Fruit fly (Drosophila melanogaster): ENCODE data around the gene Cyp316a1.

Gene Cyp316a1

dm6 chr3L:7528380-7529080 lies 36.9 kb downstream of the Cyp316a1 start, which contains the start of gene lqf (continued):
- TF ChIP-seq br (optimal IDR thresholded peaks at IDR 0.05) (no peak), Atf3 (GFP tag; optimal IDR thresholded peaks at IDR 0.05) (no peak), Gsc (GFP tag; IDR thresholded peaks at IDR 0.05) (no peak), slp2 (GFP tag; optimal IDR thresholded peaks at IDR 0.05) (no peak), Ssrp (tag; optimal IDR thresholded peaks at IDR 0.05) (no peak), sens (GFP tag) (no peak), gcm (GFP tag; optimal IDR thresholded peaks at IDR 0.05) (no peak), gem (tag; optimal IDR thresholded peaks at IDR 0.05) (peak; percentile 58), CG18011 (GFP tag; optimal IDR thresholded peaks at IDR 0.05) (no peak), al (GFP tag; IDR thresholded peaks at IDR 0.05) (no peak), pfk (GFP tag; optimal IDR thresholded peaks at IDR 0.05) (no peak), Six4 (GFP tag; optimal IDR thresholded peaks at IDR 0.05) (no peak), CG18262 (tag; optimal IDR thresholded peaks at IDR 0.05) (peak; percentile 43), Xbp1 (GFP tag; optimal IDR thresholded peaks at IDR 0.05) (no peak), CG17385 (GFP tag; optimal IDR thresholded peaks at IDR 0.05) (no peak), CG1602 (GFP tag; optimal IDR thresholded peaks at IDR 0.05) (no peak), CG17361 (GFP tag; IDR thresholded peaks at IDR 0.05) (peak; percentile 69), eve (GFP tag; optimal IDR thresholded peaks at IDR 0.05) (no peak), Awh (GFP tag; IDR thresholded peaks at IDR 0.05) (no peak), crol (GFP tag; IDR thresholded peaks at IDR 0.05) (no peak), CG12236 (GFP tag; optimal IDR thresholded peaks at IDR 0.05) (no peak), mld (GFP tag; IDR thresholded peaks at IDR 0.05; ENCODE audit: partially characterized antibody) (peak; percentile 71; the same call in 2 of the 3 replicates), CG7839 (tag; optimal IDR thresholded peaks at IDR 0.05) (peak; percentile 1), CG2129 (GFP tag; IDR thresholded peaks at IDR 0.05; ENCODE audit: partially characterized antibody) (peak; percentile 66), CG11723 (GFP tag; optimal IDR thresholded peaks at IDR 0.05) (no peak), Doc3 (GFP tag; IDR thresholded peaks at IDR 0.05; ENCODE audit: partially characterized antibody) (peak; percentile 77), abd-A (tag; optimal IDR thresholded peaks at IDR 0.05) (no peak), CG16863 (GFP tag; optimal IDR thresholded peaks at IDR 0.05) (no peak), Gug (GFP tag; IDR thresholded peaks at IDR 0.05) (no peak), tna (GFP tag; IDR thresholded peaks at IDR 0.05; ENCODE audit: partially characterized antibody) (peak; percentile 72), BEAF-32 (GFP tag; optimal IDR thresholded peaks at IDR 0.05) (peak; percentile 92), dmrt99B (tag; optimal IDR thresholded peaks at IDR 0.05) (no peak), unpg (GFP tag; optimal IDR thresholded peaks at IDR 0.05) (no peak), dpn (GFP tag; optimal IDR thresholded peaks at IDR 0.05) (no peak), E2f1 (GFP tag; IDR thresholded peaks at IDR 0.05) (no peak), CG11398 (GFP tag; optimal IDR thresholded peaks at IDR 0.05) (no peak), Ets97D (GFP tag; optimal IDR thresholded peaks at IDR 0.05) (no peak), CG15011 (GFP tag; optimal IDR thresholded peaks at IDR 0.05) (no peak), CG30403 (GFP tag; optimal IDR thresholded peaks at IDR 0.05) (peak; percentile 61), Fer1 (GFP tag; optimal IDR thresholded peaks at IDR 0.05) (no peak), Hand (GFP tag; optimal IDR thresholded peaks at IDR 0.05) (no peak), klu (GFP tag; IDR thresholded peaks at IDR 0.05) (no peak), CG7372 (GFP tag; IDR thresholded peaks at IDR 0.05) (no peak), sob (GFP tag; IDR thresholded peaks at IDR 0.05) (0 out of 2 replicates have a peak, but pooled peaks have one; percentile 23), Blimp-1 (GFP tag; optimal IDR thresholded peaks at IDR 0.05) (no peak), CG4360 (GFP tag; IDR thresholded peaks at IDR 0.05) (no peak), grn (GFP tag; optimal IDR thresholded peaks at IDR 0.05) (no peak), CG16813 (GFP tag; IDR thresholded peaks at IDR 0.05; ENCODE audit: partially characterized antibody) (peak; percentile 93), Drgx (GFP tag; IDR thresholded peaks at IDR 0.05) (no peak), nerfin-2 (GFP tag; IDR thresholded peaks at IDR 0.05; ENCODE audit: partially characterized antibody) (peak; percentile 73)
